Fruit fly (Drosophila melanogaster): ENCODE results near the gene CG31606.

- TF ChIP-seq psq (GFP tag; optimal IDR thresholded peaks at IDR 0.05) (no peak), rgr (GFP tag; optimal IDR thresholded peaks at IDR 0.05) (no peak), dl (GFP tag; optimal IDR thresholded peaks at IDR 0.05; ENCODE audit: insufficient read depth in 1 of 2, partially characterized antibody in 2 of 2) (no peak), Hr83 (GFP tag; optimal IDR thresholded peaks at IDR 0.05; ENCODE audit: poor library complexity, severe bottlenecking) (no peak)
Observed at dm6 chr2L:8097964-8098945, 49.2 kb upstream of the CG31606 start.

All from whole organism, wandering third instar larva.